Worm (Caenorhabditis elegans) whole organism, L4/young adult: ENCODE measurements around the gene clec-66.

ENCODE experiments used
- W03F9.2 ChIP-seq: fragments of 150-350 bp; optimal IDR thresholded peaks from 2 replicates; lab custom pipeline; 2014; ENCODE audit warnings: missing biosample characterization, missing genetic modification characterization
- dao-5 ChIP-seq: sonication (generic microtip); optimal IDR thresholded peaks from 2 replicates; lab custom pipeline; 2016; ENCODE audit warnings: missing genotype, missing genetic modification characterization, moderate library complexity, missing compliant biosample characterization
- him-1 ChIP-seq: sonication (generic microtip); optimal IDR thresholded peaks from 2 replicates; lab custom pipeline; 2016; ENCODE audit warnings: missing genotype, missing genetic modification reagents, missing genetic modification characterization, missing compliant biosample characterization

DNA sequence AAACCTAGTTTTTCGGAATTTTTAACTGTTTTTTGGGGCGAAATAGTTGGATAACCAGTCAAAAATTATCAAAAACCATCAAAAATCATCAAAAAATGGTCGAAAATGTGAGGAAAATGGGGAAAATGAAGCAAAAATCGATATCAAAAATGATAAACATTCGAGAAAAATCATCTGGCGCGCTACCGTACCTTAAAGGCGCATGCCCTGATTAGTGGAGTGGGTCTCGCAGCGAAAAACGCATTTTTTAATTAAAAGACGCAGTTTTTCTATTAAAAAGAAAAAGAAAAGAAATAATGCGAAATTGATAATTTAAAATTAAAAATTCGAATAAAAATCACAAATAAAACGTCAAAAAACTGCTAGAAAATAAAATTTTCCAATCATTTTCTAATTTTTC, 23.8 kb upstream of the clec-66 start, which contains the start of gene F35C5.1:
- no peak for TF ChIP-seq him-1 (tag; lab: Kevin White, UChicago)
- TF ChIP-seq W03F9.2 (tag; lab: Kevin White, UChicago): no peak
- no peak for TF ChIP-seq dao-5
